Fruit fly (Drosophila melanogaster): Measurements from ENCODE around the gene sfl.

Gene sfl

dm6 chr3L:6552968-6553402 is 57.5 kb downstream of the sfl start (continued):
- TF ChIP-seq CG31224 (GFP tag; IDR thresholded peaks at IDR 0.05), result peak; percentile 85
- peak in 1 of 2 experiments; percentile 83 for TF ChIP-seq eve (GFP tag; optimal IDR thresholded peaks at IDR 0.05)
- TF ChIP-seq Scr (GFP tag; IDR thresholded peaks at IDR 0.05; ENCODE audit: partially characterized antibody), result no peak
- peak; percentile 81 for TF ChIP-seq klu (GFP tag; IDR thresholded peaks at IDR 0.05)
- TF ChIP-seq inv (GFP tag; IDR thresholded peaks at IDR 0.05; ENCODE audit: partially characterized antibody), result no peak
- peak; percentile 15 for TF ChIP-seq pfk (GFP tag; optimal IDR thresholded peaks at IDR 0.05)
- peak; percentile 28 for TF ChIP-seq tup (GFP tag; optimal IDR thresholded peaks at IDR 0.05)
- no peak for TF ChIP-seq CG8359 (GFP tag; optimal IDR thresholded peaks at IDR 0.05; ENCODE audit: borderline replicate concordance)
- peak; percentile 54 for TF ChIP-seq nerfin-1 (tag; optimal IDR thresholded peaks at IDR 0.05)
- peak; percentile 88 for TF ChIP-seq Dek (tag; optimal IDR thresholded peaks at IDR 0.05)
- TF ChIP-seq chm (GFP tag; IDR thresholded peaks at IDR 0.05), result no peak; the same call in 1 of the 2 replicates
- TF ChIP-seq sug (tag; optimal IDR thresholded peaks at IDR 0.05), result peak; percentile 86
- TF ChIP-seq Dp (GFP tag; optimal IDR thresholded peaks at IDR 0.05), result no peak
- TF ChIP-seq unpg (GFP tag; optimal IDR thresholded peaks at IDR 0.05), result peak; percentile 92
- TF ChIP-seq Xrp1 (GFP tag; IDR thresholded peaks at IDR 0.05), result peak; percentile 85
- peak; percentile 91 for TF ChIP-seq dmrt99B (tag; optimal IDR thresholded peaks at IDR 0.05)
- TF ChIP-seq CG11085 (GFP tag; IDR thresholded peaks at IDR 0.05), result peak; percentile 83; the same call in 1 of the 2 replicates
- peak; percentile 36; the same call in 1 of the 2 replicates for TF ChIP-seq ap (GFP tag; IDR thresholded peaks at IDR 0.05)
- no peak for TF ChIP-seq p53 (GFP tag; optimal IDR thresholded peaks at IDR 0.05)
- peak; percentile 55 for TF ChIP-seq pum (GFP tag; optimal IDR thresholded peaks at IDR 0.05)
- TF ChIP-seq NFAT (GFP tag; IDR thresholded peaks at IDR 0.05), result peak; percentile 83
- peak; percentile 40 for TF ChIP-seq NC2α (GFP tag; optimal IDR thresholded peaks at IDR 0.05)
- TF ChIP-seq pb (GFP tag; optimal IDR thresholded peaks at IDR 0.05), result peak; percentile 61
- TF ChIP-seq MTF-1 (GFP tag; optimal IDR thresholded peaks at IDR 0.05; ENCODE audit: borderline replicate concordance), result peak; percentile 49
- no peak for TF ChIP-seq ash1 (GFP tag; optimal IDR thresholded peaks at IDR 0.05)
- TF ChIP-seq pan (optimal IDR thresholded peaks at IDR 0.05), result no peak
- peak in 1 of 2 experiments; percentile 90 for TF ChIP-seq pan (GFP tag; optimal IDR thresholded peaks at IDR 0.05 in 1 of 2, IDR thresholded peaks at IDR 0.05 in 1 of 2)
- peak; percentile 70 for TF ChIP-seq CG1603 (tag; optimal IDR thresholded peaks at IDR 0.05)
- TF ChIP-seq dysf (GFP tag; IDR thresholded peaks at IDR 0.05), result peak; percentile 92
- TF ChIP-seq CG6765 (GFP tag; optimal IDR thresholded peaks at IDR 0.05), result peak; percentile 75
- no peak for TF ChIP-seq BEAF-32 (GFP tag; optimal IDR thresholded peaks at IDR 0.05)
- TF ChIP-seq CG7357 (GFP tag; IDR thresholded peaks at IDR 0.05), result peak; percentile 53; the same call in 2 of the 3 replicates
- peak; percentile 63 for TF ChIP-seq mirr (GFP tag; optimal IDR thresholded peaks at IDR 0.05)
- TF ChIP-seq yki (optimal IDR thresholded peaks at IDR 0.05), result no peak
- peak; percentile 35 for TF ChIP-seq Sry-δ (GFP tag; optimal IDR thresholded peaks at IDR 0.05)
- peak; percentile 89 for TF ChIP-seq CG14441 (GFP tag; IDR thresholded peaks at IDR 0.05)
- TF ChIP-seq MESR4 (GFP tag; optimal IDR thresholded peaks at IDR 0.05), result no peak
- TF ChIP-seq oc (tag; optimal IDR thresholded peaks at IDR 0.05), result peak; percentile 89
- peak; percentile 55 for TF ChIP-seq Poxn (GFP tag; IDR thresholded peaks at IDR 0.05)
- TF ChIP-seq bowl (GFP tag; IDR thresholded peaks at IDR 0.05), result peak; percentile 61; the same call in 1 of the 2 replicates
- TF ChIP-seq CG17912 (GFP tag; optimal IDR thresholded peaks at IDR 0.05), result peak; percentile 29
